Worm (Caenorhabditis elegans): ENCODE results near the gene nspc-14.

nspc-14 gene

ce11 chrX:12362951-12363486 lies 4.2 kb upstream of the nspc-14 start:
- peak; percentile 55 to 67 (median 65) for TF ChIP-seq dpl-1 (GFP tag; optimal IDR thresholded peaks at IDR 0.05)
- TF ChIP-seq mef-2 (tag; optimal IDR thresholded peaks at IDR 0.05), result peak; percentile 74
- TF ChIP-seq nhr-12 (tag; optimal IDR thresholded peaks at IDR 0.05), result peak; percentile 64
- TF ChIP-seq nhr-85 (tag), result peak; percentile 98
- TF ChIP-seq aha-1 (tag; optimal IDR thresholded peaks at IDR 0.05), result peak; percentile 92
- peak; percentile 84 for TF ChIP-seq zag-1 (tag; optimal IDR thresholded peaks at IDR 0.05)
- peak; percentile 68 for TF ChIP-seq unc-98 (GFP tag; IDR thresholded peaks at IDR 0.05)
- peak; percentile 58 for TF ChIP-seq ces-1 (GFP tag; optimal IDR thresholded peaks at IDR 0.05)
- peak; percentile 90 to 97 (median 97) for TF ChIP-seq ceh-82 (tag; optimal IDR thresholded peaks at IDR 0.05)
- TF ChIP-seq mep-1 (tag; optimal IDR thresholded peaks at IDR 0.05), result peak; percentile 100
- TF ChIP-seq isw-1 (GFP tag; IDR thresholded peaks at IDR 0.05), result peak; percentile 82
- TF ChIP-seq swsn-7 (tag; optimal IDR thresholded peaks at IDR 0.05), result peak; percentile 98
- peak; percentile 99 for TF ChIP-seq nhr-90 (tag; optimal IDR thresholded peaks at IDR 0.05; ENCODE audit: poor library complexity)
- TF ChIP-seq F16B12.6 (tag; optimal IDR thresholded peaks at IDR 0.05), result no peak
- peak; percentile 94 for TF ChIP-seq fkh-8 (tag; optimal IDR thresholded peaks at IDR 0.05)
- TF ChIP-seq fkh-4 (tag; optimal IDR thresholded peaks at IDR 0.05; ENCODE audit: borderline replicate concordance), result peak; percentile 88
- peak; percentile 92 for TF ChIP-seq grh-1 (GFP tag; IDR thresholded peaks at IDR 0.05)
- TF ChIP-seq efl-3 (GFP tag; optimal IDR thresholded peaks at IDR 0.05), result peak; percentile 67
- peak; percentile 99 for TF ChIP-seq snu-23 (GFP tag; optimal IDR thresholded peaks at IDR 0.05)
- peak; percentile 99 for TF ChIP-seq irx-1 (tag; optimal IDR thresholded peaks at IDR 0.05)
- peak; percentile 98 for TF ChIP-seq nhr-71 (tag; optimal IDR thresholded peaks at IDR 0.05)
- peak; percentile 99 for TF ChIP-seq aly-2 (tag; optimal IDR thresholded peaks at IDR 0.05)
- TF ChIP-seq C16A3.4 (tag; optimal IDR thresholded peaks at IDR 0.05), result peak; percentile 99
- peak; percentile 98 for TF ChIP-seq tbx-2 (tag; optimal IDR thresholded peaks at IDR 0.05)
- TF ChIP-seq rnt-1 (tag; optimal IDR thresholded peaks at IDR 0.05), result peak; percentile 95
- peak; percentile 96 for TF ChIP-seq lsy-2 (tag; optimal IDR thresholded peaks at IDR 0.05)
- TF ChIP-seq zip-4 (GFP tag; optimal IDR thresholded peaks at IDR 0.05), result peak; percentile 94
- no peak for TF ChIP-seq alr-1 (tag; optimal IDR thresholded peaks at IDR 0.05; ENCODE audit: borderline replicate concordance)
- peak; percentile 96 for TF ChIP-seq ceh-8 (GFP tag; optimal IDR thresholded peaks at IDR 0.05)
- TF ChIP-seq mab-9 (GFP tag; IDR thresholded peaks at IDR 0.05), result peak; percentile 92
- no peak for TF ChIP-seq hlh-17 (GFP tag; optimal IDR thresholded peaks at IDR 0.05; ENCODE audit: borderline replicate concordance)
- peak; percentile 96 for TF ChIP-seq ztf-4 (tag; optimal IDR thresholded peaks at IDR 0.05)
- peak; percentile 77 for TF ChIP-seq ceh-63 (GFP tag; optimal IDR thresholded peaks at IDR 0.05)
- no peak for TF ChIP-seq unc-62 (GFP tag; optimal IDR thresholded peaks at IDR 0.05)
- peak; percentile 94 for TF ChIP-seq ceh-88 (GFP tag; IDR thresholded peaks at IDR 0.05)
- peak; percentile 49 to 89 for TF ChIP-seq ztf-11 (tag; optimal IDR thresholded peaks at IDR 0.05)
- peak; percentile 91 for TF ChIP-seq elt-2 (tag; optimal IDR thresholded peaks at IDR 0.05)
- peak; percentile 99 for TF ChIP-seq jun-1 (tag; optimal IDR thresholded peaks at IDR 0.05)
- peak in 4 of 6 experiments; percentile 54 to 100 (median 89) for TF ChIP-seq elt-3 (tag; optimal IDR thresholded peaks at IDR 0.05)
- TF ChIP-seq unc-30 (tag; optimal IDR thresholded peaks at IDR 0.05), result no peak
- peak; percentile 54 for TF ChIP-seq blmp-1 (tag; optimal IDR thresholded peaks at IDR 0.05)
- peak; percentile 99 for TF ChIP-seq fkh-10 (GFP tag; optimal IDR thresholded peaks at IDR 0.05)
- TF ChIP-seq egl-27 (tag; optimal IDR thresholded peaks at IDR 0.05), result peak; percentile 76 to 84
- TF ChIP-seq lin-15B (tag; optimal IDR thresholded peaks at IDR 0.05), result no peak
- peak; percentile 4 for TF ChIP-seq vab-15 (tag; optimal IDR thresholded peaks at IDR 0.05)
- TF ChIP-seq nhr-76 (tag; optimal IDR thresholded peaks at IDR 0.05), result peak; percentile 90
- peak; percentile 98 for TF ChIP-seq nhr-237 (tag; optimal IDR thresholded peaks at IDR 0.05)
- TF ChIP-seq egl-13 (tag; optimal IDR thresholded peaks at IDR 0.05), result peak; percentile 96
- TF ChIP-seq xbp-1 (tag; optimal IDR thresholded peaks at IDR 0.05), result peak; percentile 91
- no peak for TF ChIP-seq C34B4.2 (tag; optimal IDR thresholded peaks at IDR 0.05)
- peak; percentile 66 for TF ChIP-seq unc-86 (tag; optimal IDR thresholded peaks at IDR 0.05)
- TF ChIP-seq nhr-77 (tag; optimal IDR thresholded peaks at IDR 0.05), result peak; percentile 99
